Worm (Caenorhabditis elegans): ENCODE data around the gene rnp-4.

Gene rnp-4

ce11 chrIII:4441781-4442180, 35.7 kb downstream of the rnp-4 start, which contains the start of gene nex-3:
Gene nex-3 (plus strand): TSS chrIII:4442081.
- TF ChIP-seq ztf-4 (tag; optimal IDR thresholded peaks at IDR 0.05) (no peak), mdl-1 (tag; optimal IDR thresholded peaks at IDR 0.05) (no peak), C34F6.9 (tag; optimal IDR thresholded peaks at IDR 0.05) (no peak), nhr-25 (tag; optimal IDR thresholded peaks at IDR 0.05) (no peak), elt-1 (tag; optimal IDR thresholded peaks at IDR 0.05) (no peak), nhr-6 (tag; optimal IDR thresholded peaks at IDR 0.05) (no peak), mab-5 (tag; optimal IDR thresholded peaks at IDR 0.05) (no peak), nhr-12 (tag; optimal IDR thresholded peaks at IDR 0.05) (no peak), snpc-4 (tag; optimal IDR thresholded peaks at IDR 0.05) (no peak), sma-9 (GFP tag; optimal IDR thresholded peaks at IDR 0.05) (no peak), sma-9 (tag; optimal IDR thresholded peaks at IDR 0.05) (no peak), lsy-2 (tag; optimal IDR thresholded peaks at IDR 0.05) (no peak), lin-11 (tag; optimal IDR thresholded peaks at IDR 0.05) (no peak), skn-1 (tag; optimal IDR thresholded peaks at IDR 0.05) (no peak), dmd-4 (tag; optimal IDR thresholded peaks at IDR 0.05) (no peak)

- no peak for TF ChIP-seq R02D3.7 (tag; optimal IDR thresholded peaks at IDR 0.05)
- TF ChIP-seq nhr-21 (tag; optimal IDR thresholded peaks at IDR 0.05) = no peak
- no peak for TF ChIP-seq unc-62 (GFP tag; optimal IDR thresholded peaks at IDR 0.05)
- no peak for TF ChIP-seq ama-1 (optimal IDR thresholded peaks at IDR 0.05)
- TF ChIP-seq skn-1 (tag; optimal IDR thresholded peaks at IDR 0.05) = no peak
- TF ChIP-seq fos-1 (tag; optimal IDR thresholded peaks at IDR 0.05) = no peak
- no peak for TF ChIP-seq unc-55 (GFP tag; optimal IDR thresholded peaks at IDR 0.05)
- TF ChIP-seq ZK546.5 (tag; optimal IDR thresholded peaks at IDR 0.05) = no peak
- TF ChIP-seq mab-5 (tag; optimal IDR thresholded peaks at IDR 0.05) = no peak
- no peak for TF ChIP-seq blmp-1 (tag; optimal IDR thresholded peaks at IDR 0.05; ENCODE audit: insufficient read depth)
- TF ChIP-seq egl-27 (tag; optimal IDR thresholded peaks at IDR 0.05) = no peak
- TF ChIP-seq elt-3 (tag; optimal IDR thresholded peaks at IDR 0.05) = no peak
Measured at ce11 chrIII:4444492-4444891, 38.4 kb downstream of the rnp-4 start.

- TF ChIP-seq crh-2 (tag; optimal IDR thresholded peaks at IDR 0.05) (no peak), F13H6.1 (tag; optimal IDR thresholded peaks at IDR 0.05) (no peak), nhr-21 (tag; optimal IDR thresholded peaks at IDR 0.05) (no peak), egl-27 (tag; optimal IDR thresholded peaks at IDR 0.05) (no peak), C34F6.9 (tag; optimal IDR thresholded peaks at IDR 0.05) (no peak), alr-1 (tag; optimal IDR thresholded peaks at IDR 0.05) (no peak), nhr-237 (tag; optimal IDR thresholded peaks at IDR 0.05) (no peak), aly-2 (tag; optimal IDR thresholded peaks at IDR 0.05) (no peak), Y55F3AM.14 (GFP tag; optimal IDR thresholded peaks at IDR 0.05) (no peak), elt-1 (tag; optimal IDR thresholded peaks at IDR 0.05) (no peak), nhr-129 (tag; optimal IDR thresholded peaks at IDR 0.05) (no peak), sma-9 (GFP tag; optimal IDR thresholded peaks at IDR 0.05) (no peak), sma-9 (tag; optimal IDR thresholded peaks at IDR 0.05) (no peak), nhr-77 (tag; optimal IDR thresholded peaks at IDR 0.05) (no peak), lin-11 (tag; optimal IDR thresholded peaks at IDR 0.05) (no peak), fos-1 (tag; optimal IDR thresholded peaks at IDR 0.05) (no peak), ZK546.5 (tag; optimal IDR thresholded peaks at IDR 0.05) (no peak), mbf-1 (tag; optimal IDR thresholded peaks at IDR 0.05) (no peak), peb-1 (tag; optimal IDR thresholded peaks at IDR 0.05) (no peak), ama-1 (optimal IDR thresholded peaks at IDR 0.05) (no peak)
Measured at ce11 chrIII:4448029-4448428, 41.9 kb downstream of the rnp-4 start.

- TF ChIP-seq fos-1 (tag; optimal IDR thresholded peaks at IDR 0.05) = peak; percentile 40
- TF ChIP-seq C34F6.9 (tag; optimal IDR thresholded peaks at IDR 0.05) = peak; percentile 8
- TF ChIP-seq aly-2 (tag; optimal IDR thresholded peaks at IDR 0.05) = no peak
- peak in 1 of 2 experiments; percentile 25 for TF ChIP-seq lsy-2 (tag; optimal IDR thresholded peaks at IDR 0.05)
- TF ChIP-seq sma-3 (GFP tag; optimal IDR thresholded peaks at IDR 0.05) = no peak
Measured at ce11 chrIII:4449357-4449756, 43.3 kb downstream of the rnp-4 start.
